Worm (Caenorhabditis elegans) whole organism, late embryonic: ENCODE data around the gene cst-1.

Experiments used
- C08G9.2 ChIP-seq: sonication (generic microtip); optimal IDR thresholded peaks from 2 replicates; lab custom pipeline; 2016; ENCODE audit warnings: mild to moderate bottlenecking, missing genetic modification characterization, moderate library complexity, missing compliant biosample characterization
- F13H6.1 ChIP-seq: sonication (generic microtip); optimal IDR thresholded peaks from 2 replicates; lab custom pipeline; 2016; ENCODE audit warnings: missing genetic modification characterization, missing compliant biosample characterization
- ceh-48 ChIP-seq: sonication (generic microtip); optimal IDR thresholded peaks from 2 replicates; lab custom pipeline; 2016; ENCODE audit warnings: missing genetic modification characterization, inconsistent platforms, missing compliant biosample characterization
- elt-2 ChIP-seq: sonication (generic microtip); optimal IDR thresholded peaks from 2 replicates; lab custom pipeline; 2016; ENCODE audit warnings: missing genetic modification reagents, missing genetic modification characterization, missing compliant biosample characterization
- elt-4 ChIP-seq: sonication (generic microtip); optimal IDR thresholded peaks from 2 replicates; lab custom pipeline; 2016; ENCODE audit warnings: missing genetic modification characterization, missing compliant biosample characterization
- hlh-8 ChIP-seq: sonication (generic microtip); optimal IDR thresholded peaks from 2 replicates; lab custom pipeline; 2016; ENCODE audit warnings: missing genotype, missing genetic modification characterization, missing compliant biosample characterization
- npax-4 ChIP-seq: sonication (generic microtip); optimal IDR thresholded peaks from 2 replicates; lab custom pipeline; 2016; ENCODE audit warnings: missing genetic modification characterization, missing compliant biosample characterization
- pha-4 ChIP-seq: fragments of 150-350 bp; optimal IDR thresholded peaks from 2 replicates; lab custom pipeline; 2018; ENCODE audit warnings: missing biosample characterization, missing genetic modification reagents, missing genetic modification characterization
- ref-2 ChIP-seq: sonication (generic microtip); optimal IDR thresholded peaks from 2 replicates; lab custom pipeline; 2016; ENCODE audit warnings: missing genetic modification characterization, missing compliant biosample characterization
- unc-86 ChIP-seq: sonication (generic microtip); optimal IDR thresholded peaks from 2 replicates; lab custom pipeline; 2016; ENCODE audit warnings: missing genetic modification characterization, missing compliant biosample characterization

ce11 chrX:4388834-4389409 lies 49.5 kb downstream of the cst-1 start, which contains the start of gene dpy-23:
- peak; percentile 40 for TF ChIP-seq hlh-8 (tag; lab: Kevin White, UChicago)
- TF ChIP-seq pha-4 (tag; lab: Kevin White, UChicago): no peak
- no peak for TF ChIP-seq elt-4 (tag; lab: Kevin White, UChicago)
- TF ChIP-seq npax-4 (tag; lab: Kevin White, UChicago): no peak
- peak; percentile 67 for TF ChIP-seq F13H6.1
- TF ChIP-seq unc-86 (tag; lab: Kevin White, UChicago): peak; percentile 3
- TF ChIP-seq elt-2: peak; percentile 71
- no peak for TF ChIP-seq ceh-48 (tag; lab: Kevin White, UChicago)
- no peak for TF ChIP-seq C08G9.2
- TF ChIP-seq ref-2 (tag; lab: Kevin White, UChicago): peak; percentile 74
